Worm (Caenorhabditis elegans) whole organism, L2 larva: Measurements from ENCODE around the gene Y37D8A.8.

Experiments
- peb-1 ChIP-seq: fragments of 150-350 bp; optimal IDR thresholded peaks from 2 replicates; lab custom pipeline; 2014; ENCODE audit warnings: missing biosample characterization, missing genetic modification characterization
- sem-4 ChIP-seq: fragments of 150-350 bp; optimal IDR thresholded peaks from 2 replicates; lab custom pipeline; 2014; ENCODE audit warnings: missing biosample characterization, missing genetic modification reagents, missing genetic modification characterization

- TF ChIP-seq sem-4 (tag; lab: Kevin White, UChicago) (peak; percentile 84), peb-1 (tag; lab: Kevin White, UChicago) (no peak)
Measured at ce11 chrIII:12848981-12849589, 15.7 kb upstream of the Y37D8A.8 start.
